Worm (Caenorhabditis elegans) whole organism, L4 larva: Measurements from ENCODE around the gene hic-1.
A peak's percentile ranks its signal among the peaks of the same experiment; 100 is the strongest.

ENCODE experiments used
- D1046.2 ChIP-seq: fragments of 200-800 bp; sonication (Bioruptor generic); IDR thresholded peaks from 2 replicates; pipeline ENCODE4 v1.3.6; 2022; ENCODE audit warnings: missing genetic modification characterization, missing compliant biosample characterization
- F26F4.8 ChIP-seq: fragments of 200-800 bp; sonication (Bioruptor generic); conservative IDR thresholded peaks from 2 replicates; pipeline ENCODE4 v1.3.6; 2022; ENCODE audit warnings: missing genetic modification characterization, missing compliant biosample characterization
- F37D6.2 ChIP-seq: sonication (generic microtip); optimal IDR thresholded peaks from 2 replicates; lab custom pipeline; 2016; ENCODE audit warnings: mild to moderate bottlenecking, missing genetic modification characterization, missing compliant biosample characterization
- F44E2.7 ChIP-seq: fragments of 200-800 bp; sonication (Bioruptor generic); IDR thresholded peaks from 2 replicates; pipeline ENCODE4 v2.1.2; 2022; ENCODE audit warnings: missing genetic modification characterization, missing compliant biosample characterization
- F49E8.2 ChIP-seq: sonication (generic microtip); optimal IDR thresholded peaks from 2 replicates; lab custom pipeline; 2016; ENCODE audit warnings: missing compliant biosample characterization, mild to moderate bottlenecking, missing genetic modification characterization, borderline replicate concordance
- R02D3.7 ChIP-seq: fragments of 150-350 bp; sonication (generic microtip); optimal IDR thresholded peaks from 3 replicates; lab custom pipeline; 2014; ENCODE audit warnings: missing biosample characterization, missing genetic modification characterization
- T20F7.1 ChIP-seq: fragments of 200-800 bp; sonication (Bioruptor generic); optimal IDR thresholded peaks from 2 replicates; lab custom pipeline; 2018; ENCODE audit warnings: mild to moderate bottlenecking, missing genetic modification characterization, missing compliant biosample characterization
- Y105C5A.15 ChIP-seq: fragments of 200-800 bp; sonication (Bioruptor generic); IDR thresholded peaks from 2 replicates; pipeline ENCODE4 v1.3.6; 2022; ENCODE audit warnings: missing genetic modification characterization, missing compliant biosample characterization
- Y5F2A.4 ChIP-seq: fragments of 200-800 bp; sonication (Bioruptor generic); optimal IDR thresholded peaks from 2 replicates; lab custom pipeline; 2018; ENCODE audit warnings: mild to moderate bottlenecking, missing genetic modification characterization, missing compliant biosample characterization
- Y75B8A.6 ChIP-seq: fragments of 200-800 bp; sonication (Bioruptor generic); IDR thresholded peaks from 2 replicates; pipeline ENCODE4 v1.3.6; 2022; ENCODE audit warnings: missing genetic modification reagents, missing genetic modification characterization, missing compliant biosample characterization
- ZK546.5 ChIP-seq, 2 experiments: sonication (generic microtip); optimal IDR thresholded peaks; 2 replicates each; lab custom pipeline; 2017; ENCODE audit warnings: missing biosample characterization in 2 of 2, missing genetic modification characterization in 2 of 2
- aly-2 ChIP-seq: sonication (generic microtip); optimal IDR thresholded peaks from 2 replicates; lab custom pipeline; 2018; ENCODE audit warnings: missing biosample characterization, missing genetic modification characterization
- attf-4 ChIP-seq: sonication (generic microtip); optimal IDR thresholded peaks from 3 replicates; lab custom pipeline; 2017; ENCODE audit warnings: missing biosample characterization, missing genetic modification characterization
- ceh-32 ChIP-seq: sonication (generic microtip); optimal IDR thresholded peaks from 2 replicates; lab custom pipeline; 2016; ENCODE audit warnings: mild to moderate bottlenecking, missing genetic modification characterization, missing compliant biosample characterization; ENCODE audit not compliant: poor library complexity
- ceh-82 ChIP-seq: sonication (generic microtip); optimal IDR thresholded peaks from 2 replicates; lab custom pipeline; 2017; ENCODE audit warnings: missing biosample characterization, missing genetic modification characterization
- daf-16 ChIP-seq, 3 experiments: sonication (generic microtip); optimal IDR thresholded peaks; 2 replicates each; lab custom pipeline; 2016 to 2017; ENCODE audit warnings: missing genetic modification characterization in 3 of 3, missing genetic modification reagents in 3 of 3, mild to moderate bottlenecking in 2 of 3, missing compliant biosample characterization in 2 of 3, missing biosample characterization in 1 of 3, moderate library complexity in 1 of 3
- daf-19 ChIP-seq: fragments of 200-800 bp; sonication (Bioruptor generic); conservative IDR thresholded peaks from 2 replicates; pipeline ENCODE4 v1.3.6; 2022; ENCODE audit warnings: missing genetic modification characterization, missing compliant biosample characterization
- dmd-6 ChIP-seq: fragments of 200-800 bp; sonication (Bioruptor generic); IDR thresholded peaks from 2 replicates; pipeline ENCODE4 v1.3.6; 2022; ENCODE audit warnings: missing genetic modification reagents, missing genetic modification characterization, missing compliant biosample characterization
- dmd-9 ChIP-seq: fragments of 200-800 bp; sonication (Bioruptor generic); IDR thresholded peaks from 2 replicates; pipeline ENCODE4 v1.3.6; 2022; ENCODE audit warnings: missing genetic modification reagents, missing genetic modification characterization, missing compliant biosample characterization
- duxl-1 ChIP-seq: sonication (generic microtip); optimal IDR thresholded peaks from 2 replicates; lab custom pipeline; 2016; ENCODE audit warnings: mild to moderate bottlenecking, missing genetic modification characterization, moderate library complexity, missing compliant biosample characterization; ENCODE audit not compliant: poor library complexity
- dve-1 ChIP-seq: sonication (generic microtip); optimal IDR thresholded peaks from 2 replicates; lab custom pipeline; 2017; ENCODE audit warnings: antibody characterized with exemption, mild to moderate bottlenecking, missing genetic modification characterization, missing compliant biosample characterization; ENCODE audit not compliant: insufficient read depth
- hif-1 ChIP-seq, 2 experiments: sonication (generic microtip); optimal IDR thresholded peaks; 2 replicates each; lab custom pipeline; 2016 to 2017; ENCODE audit warnings: missing compliant biosample characterization in 2 of 2, missing genetic modification characterization in 2 of 2, missing genetic modification reagents in 2 of 2, missing genotype in 2 of 2, mild to moderate bottlenecking in 1 of 2
- hlh-11 ChIP-seq: fragments of 200-800 bp; sonication (Bioruptor generic); optimal IDR thresholded peaks from 2 replicates; lab custom pipeline; 2018; ENCODE audit warnings: mild to moderate bottlenecking, missing genetic modification characterization, missing compliant biosample characterization
- lin-1 ChIP-seq: fragments of 200-800 bp; sonication (Bioruptor generic); IDR thresholded peaks from 2 replicates; pipeline ENCODE4 v1.3.6; 2022; ENCODE audit warnings: missing genetic modification reagents, missing genetic modification characterization, missing compliant biosample characterization
- lin-15B ChIP-seq: fragments of 150-350 bp; sonication (generic microtip); optimal IDR thresholded peaks from 3 replicates; lab custom pipeline; 2014; ENCODE audit warnings: missing biosample characterization, missing genetic modification characterization
- lin-38 ChIP-seq: fragments of 200-800 bp; sonication (Bioruptor generic); IDR thresholded peaks from 2 replicates; pipeline ENCODE4 v1.3.6; 2022; ENCODE audit warnings: missing genetic modification reagents, missing genetic modification characterization, missing compliant biosample characterization
- lir-3 ChIP-seq: sonication (generic microtip); optimal IDR thresholded peaks from 2 replicates; lab custom pipeline; 2016; ENCODE audit warnings: mild to moderate bottlenecking, missing genetic modification characterization, missing compliant biosample characterization
- lsy-2 ChIP-seq, 2 experiments: fragments of 150-350 bp in 1 of 2; sonication (generic microtip) in 1 of 2; optimal IDR thresholded peaks; 2 replicates each; lab custom pipeline; 2014 to 2017; ENCODE audit warnings: missing biosample characterization in 2 of 2, missing genetic modification characterization in 2 of 2
- madf-5 ChIP-seq, 2 experiments: fragments of 200-800 bp; sonication (Bioruptor generic); IDR thresholded peaks; 2 replicates each; pipeline ENCODE4 v1.3.6; 2022; ENCODE audit warnings: missing compliant biosample characterization in 2 of 2, missing genetic modification characterization in 2 of 2
- mdt-29 ChIP-seq: fragments of 200-800 bp; sonication (Bioruptor generic); IDR thresholded peaks from 2 replicates; pipeline ENCODE4 v1.3.6; 2022; ENCODE audit warnings: missing genetic modification reagents, missing genetic modification characterization, missing compliant biosample characterization
- mes-2 ChIP-seq: sonication (generic microtip); optimal IDR thresholded peaks from 2 replicates; lab custom pipeline; 2016; ENCODE audit warnings: missing genotype, mild to moderate bottlenecking, missing genetic modification characterization, missing compliant biosample characterization; ENCODE audit not compliant: poor library complexity, severe bottlenecking
- nhr-10 ChIP-seq: fragments of 150-350 bp; optimal IDR thresholded peaks from 2 replicates; lab custom pipeline; 2014; ENCODE audit warnings: missing biosample characterization, missing genetic modification characterization
- nhr-102 ChIP-seq: sonication (generic microtip); optimal IDR thresholded peaks from 2 replicates; lab custom pipeline; 2016; ENCODE audit warnings: mild to moderate bottlenecking, missing genetic modification characterization, moderate library complexity, missing compliant biosample characterization
- nhr-237 ChIP-seq: sonication (generic microtip); optimal IDR thresholded peaks from 2 replicates; lab custom pipeline; 2017; ENCODE audit warnings: missing biosample characterization, missing genetic modification characterization
- nhr-41 ChIP-seq: fragments of 200-800 bp; sonication (Bioruptor generic); IDR thresholded peaks from 2 replicates; pipeline ENCODE4 v1.3.6; 2022; ENCODE audit warnings: missing genetic modification reagents, missing genetic modification characterization, missing compliant biosample characterization
- nhr-42 ChIP-seq: fragments of 200-800 bp; sonication (Bioruptor generic); IDR thresholded peaks from 2 replicates; pipeline ENCODE4 v1.3.6; 2022; ENCODE audit warnings: missing genetic modification characterization, missing compliant biosample characterization
- nhr-6 ChIP-seq: fragments of 150-350 bp; optimal IDR thresholded peaks from 2 replicates; lab custom pipeline; 2014; ENCODE audit warnings: missing biosample characterization, missing genetic modification characterization
- nhr-77 ChIP-seq: fragments of 150-350 bp; optimal IDR thresholded peaks from 2 replicates; lab custom pipeline; 2014; ENCODE audit warnings: missing biosample characterization, missing genetic modification characterization
- pqm-1 ChIP-seq: sonication (generic microtip); optimal IDR thresholded peaks from 2 replicates; lab custom pipeline; 2017; ENCODE audit warnings: missing biosample characterization, missing genetic modification characterization
- snpc-4 ChIP-seq: fragments of 150-350 bp; optimal IDR thresholded peaks from 2 replicates; lab custom pipeline; 2014; ENCODE audit warnings: missing biosample characterization, missing genetic modification characterization
- spr-1 ChIP-seq: sonication (generic microtip); optimal IDR thresholded peaks from 2 replicates; lab custom pipeline; 2016; ENCODE audit warnings: mild to moderate bottlenecking, missing genetic modification characterization, missing compliant biosample characterization
- tra-1 ChIP-seq: fragments of 200-800 bp; sonication (Bioruptor generic); IDR thresholded peaks from 2 replicates; pipeline ENCODE4 v1.3.6; 2022; ENCODE audit warnings: missing genetic modification reagents, missing genetic modification characterization, missing compliant biosample characterization
- zag-1 ChIP-seq: fragments of 150-350 bp; optimal IDR thresholded peaks from 2 replicates; lab custom pipeline; 2014; ENCODE audit warnings: missing biosample characterization, missing genetic modification characterization
- zfp-3 ChIP-seq: fragments of 200-800 bp; sonication (Bioruptor generic); conservative IDR thresholded peaks from 2 replicates; pipeline ENCODE4 v1.3.6; 2022; ENCODE audit warnings: missing genetic modification reagents, missing genetic modification characterization, missing compliant biosample characterization

Gene hic-1

DNA sequence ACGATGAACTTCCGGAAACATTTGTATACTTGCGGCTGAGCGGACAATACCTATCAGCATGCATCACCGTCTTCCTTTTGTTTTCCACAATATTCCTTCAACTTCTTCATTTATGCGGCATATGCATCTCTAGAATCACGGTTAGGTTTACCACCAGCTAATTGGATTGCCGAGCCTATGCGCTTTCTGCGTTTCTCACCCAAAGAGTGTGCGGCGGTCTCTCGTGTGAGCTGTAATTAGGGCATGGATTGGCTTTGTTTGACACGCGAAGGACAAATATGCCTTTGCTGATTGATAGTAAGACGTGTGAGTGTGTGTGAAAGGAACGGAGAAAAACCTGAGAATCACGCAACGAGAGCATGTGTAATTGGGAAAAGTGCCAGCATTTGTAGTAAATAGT, 14.9 kb upstream of the hic-1 start:
- TF ChIP-seq lsy-2 (tag; optimal IDR thresholded peaks at IDR 0.05; lab: Kevin White, UChicago): no peak
- TF ChIP-seq lir-3 (tag; lab: Kevin White, UChicago): no peak
- TF ChIP-seq R02D3.7 (tag; lab: Kevin White, UChicago): no peak
- no peak for TF ChIP-seq attf-4 (tag; lab: Kevin White, UChicago)
- TF ChIP-seq daf-16 (GFP tag; optimal IDR thresholded peaks at IDR 0.05; lab: Kevin White, UChicago): no peak
- no peak for TF ChIP-seq daf-16 (tag; optimal IDR thresholded peaks at IDR 0.05; lab: Kevin White, UChicago)
- no peak for TF ChIP-seq nhr-41
- TF ChIP-seq ceh-82 (tag; lab: Kevin White, UChicago): no peak
- no peak for TF ChIP-seq duxl-1 (tag; lab: Kevin White, UChicago)
- no peak for TF ChIP-seq aly-2 (tag; lab: Kevin White, UChicago)
- no peak for TF ChIP-seq hlh-11 (tag; lab: Kevin White, UChicago)
- no peak for TF ChIP-seq snpc-4 (tag; lab: Kevin White, UChicago)
- TF ChIP-seq zag-1 (tag; lab: Kevin White, UChicago): no peak
- no peak for TF ChIP-seq Y75B8A.6 (GFP tag; lab: Robert Waterston, UW)
- no peak for TF ChIP-seq spr-1 (tag; lab: Kevin White, UChicago)
- TF ChIP-seq F26F4.8 (GFP tag; lab: Robert Waterston, UW): no peak
- TF ChIP-seq dmd-9: no peak
- TF ChIP-seq nhr-237 (tag; lab: Kevin White, UChicago): no peak
- no peak for TF ChIP-seq mes-2 (tag; lab: Kevin White, UChicago)
- no peak for TF ChIP-seq nhr-6

DNA sequence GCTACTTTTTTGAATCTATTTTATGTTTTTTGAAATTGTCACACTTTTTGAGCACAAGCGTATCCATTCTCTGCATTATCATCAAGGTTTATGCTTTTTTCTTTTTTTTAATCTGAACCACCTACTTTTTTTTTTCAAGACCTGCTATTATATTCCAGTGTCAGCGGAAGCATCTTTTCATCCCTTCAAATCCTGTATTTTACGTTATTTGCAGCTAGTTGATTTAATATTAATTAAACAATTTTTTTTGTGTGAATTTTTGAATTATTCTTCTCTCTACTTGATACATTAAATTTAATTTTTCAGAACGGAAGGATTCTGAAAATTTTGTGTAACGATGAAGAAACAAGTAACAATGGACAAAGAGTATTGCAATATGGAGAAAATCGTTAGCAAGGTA, 11.1 kb upstream of the hic-1 start, which contains the start of gene C25B8.8:
Gene C25B8.8, plus strand, starts transcription at position 301 of the 400 bp plus-strand sequence.
- no peak for TF ChIP-seq F37D6.2 (tag; lab: Kevin White, UChicago)
- TF ChIP-seq T20F7.1 (GFP tag; lab: Kevin White, UChicago): no peak
- TF ChIP-seq, all 104 proteins: peak for 0

DNA sequence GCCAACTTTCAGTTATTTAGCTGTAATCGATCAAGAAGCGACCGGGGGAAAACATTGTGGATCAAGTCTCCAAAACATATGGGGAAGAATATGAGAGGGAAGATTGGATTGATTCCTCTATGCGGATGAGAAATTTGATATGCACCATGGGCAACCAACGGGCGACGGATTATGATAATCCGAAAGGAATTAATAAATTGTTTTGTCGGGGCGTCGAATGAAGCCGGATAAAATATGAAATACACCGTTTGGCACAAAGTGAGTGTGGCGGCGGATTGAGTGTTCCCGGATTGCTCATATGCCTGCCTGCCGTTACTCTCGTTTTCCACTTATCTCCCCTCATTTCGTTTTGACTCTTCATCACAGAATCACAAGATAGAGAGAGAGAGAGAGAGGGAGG, 10.6 kb upstream of the hic-1 start:
- TF ChIP-seq ceh-32 (tag; lab: Kevin White, UChicago): no peak
- no peak for TF ChIP-seq F44E2.7 (GFP tag; lab: Robert Waterston, UW)
- no peak for TF ChIP-seq ZK546.5 (tag; optimal IDR thresholded peaks at IDR 0.05; lab: Kevin White, UChicago)
- TF ChIP-seq Y5F2A.4 (GFP tag; lab: Kevin White, UChicago): no peak
- TF ChIP-seq nhr-41: no peak
- no peak for TF ChIP-seq Y105C5A.15 (GFP tag; lab: Robert Waterston, UW)
- TF ChIP-seq T20F7.1 (GFP tag; lab: Kevin White, UChicago): peak; percentile 34
- TF ChIP-seq hlh-11 (tag; lab: Kevin White, UChicago): peak; percentile 6
- TF ChIP-seq nhr-6: no peak
- TF ChIP-seq F49E8.2 (tag; lab: Kevin White, UChicago): no peak
- TF ChIP-seq nhr-237 (tag; lab: Kevin White, UChicago): no peak
- no peak for TF ChIP-seq daf-19 (GFP tag; lab: Robert Waterston, UW)
- 0 out of 2 replicates have a peak, but pooled peaks have one; percentile 16 for TF ChIP-seq nhr-42
- TF ChIP-seq nhr-102: peak; percentile 42
- TF ChIP-seq lin-38 (GFP tag; lab: Robert Waterston, UW): peak; percentile 26
- TF ChIP-seq R02D3.7 (tag; lab: Kevin White, UChicago): no peak
- TF ChIP-seq madf-5 (GFP tag; IDR thresholded peaks at IDR 0.05; lab: Robert Waterston, UW): no peak
- no peak for TF ChIP-seq lin-15B
- TF ChIP-seq, all 104 proteins: peak for 5

DNA sequence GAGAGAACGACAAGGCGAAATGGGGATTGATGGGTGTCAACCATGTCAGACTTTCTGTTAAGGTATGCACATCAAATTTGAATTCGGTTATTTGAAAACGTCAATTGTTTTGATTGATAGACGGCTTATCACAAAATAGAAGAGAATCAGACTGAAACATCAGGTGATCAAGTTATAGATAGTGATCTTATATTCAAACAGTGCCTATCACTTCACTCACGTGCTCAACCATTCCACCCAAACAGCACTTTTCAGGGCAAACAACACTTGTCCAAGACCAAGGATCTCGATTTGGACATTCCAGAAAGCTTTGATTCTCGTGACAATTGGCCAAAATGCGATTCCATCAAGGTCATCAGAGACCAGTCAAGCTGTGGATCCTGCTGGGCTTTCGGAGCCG, 9.0 kb upstream of the hic-1 start:
- TF ChIP-seq zfp-3 (GFP tag; lab: Robert Waterston, UW): 0 out of 2 replicates have a peak, but pooled peaks have one; percentile 8
- peak; percentile 46; the same call in 1 of the 2 replicates for TF ChIP-seq lin-1 (GFP tag; lab: Robert Waterston, UW)
- no peak for TF ChIP-seq nhr-42
- no peak for TF ChIP-seq hif-1 (tag; optimal IDR thresholded peaks at IDR 0.05; lab: Kevin White, UChicago)
- peak; percentile 24 for TF ChIP-seq pqm-1 (tag; lab: Kevin White, UChicago)
- TF ChIP-seq daf-16 (GFP tag; optimal IDR thresholded peaks at IDR 0.05; lab: Kevin White, UChicago): no peak
- TF ChIP-seq daf-16 (tag; optimal IDR thresholded peaks at IDR 0.05; lab: Kevin White, UChicago): peak; percentile 44
- no peak for TF ChIP-seq nhr-10 (tag; lab: Kevin White, UChicago)
- peak; percentile 75 for TF ChIP-seq dve-1
- peak; percentile 32 for TF ChIP-seq nhr-77 (tag; lab: Kevin White, UChicago)
- TF ChIP-seq tra-1: peak; percentile 50; the same call in 1 of the 2 replicates
- no peak for TF ChIP-seq mes-2 (tag; lab: Kevin White, UChicago)
- TF ChIP-seq mdt-29 (GFP tag; lab: Robert Waterston, UW): peak; percentile 78
- peak; percentile 73 for TF ChIP-seq dmd-6 (GFP tag; lab: Robert Waterston, UW)
- TF ChIP-seq D1046.2: 0 out of 2 replicates have a peak, but pooled peaks have one; percentile 62
- TF ChIP-seq hlh-11 (tag; lab: Kevin White, UChicago): peak; percentile 56
